Worm (Caenorhabditis elegans) whole organism, L4 larva: ENCODE data around the gene C50B8.6.

Experiments
- F10B5.3 ChIP-seq: sonication (generic microtip); optimal IDR thresholded peaks from 2 replicates; lab custom pipeline; 2016; ENCODE audit warnings: mild to moderate bottlenecking, missing genetic modification characterization, missing compliant biosample characterization
- T26A8.4 ChIP-seq: fragments of 200-800 bp; sonication (Bioruptor generic); IDR thresholded peaks from 2 replicates; pipeline ENCODE4 v1.3.6; 2022; ENCODE audit warnings: missing genetic modification characterization, missing compliant biosample characterization
- ZK546.5 ChIP-seq, 2 experiments: sonication (generic microtip); optimal IDR thresholded peaks; 2 replicates each; lab custom pipeline; 2017; ENCODE audit warnings: missing biosample characterization in 2 of 2, missing genetic modification characterization in 2 of 2
- attf-4 ChIP-seq: sonication (generic microtip); optimal IDR thresholded peaks from 3 replicates; lab custom pipeline; 2017; ENCODE audit warnings: missing biosample characterization, missing genetic modification characterization
- ceh-20 ChIP-seq: fragments of 200-800 bp; sonication (Bioruptor generic); IDR thresholded peaks from 2 replicates; pipeline ENCODE4 v1.3.6; 2022; ENCODE audit warnings: missing genetic modification reagents, missing genetic modification characterization, missing compliant biosample characterization
- ceh-44 ChIP-seq: fragments of 200-800 bp; sonication (Bioruptor generic); IDR thresholded peaks from 2 replicates; pipeline ENCODE4 v1.3.6; 2022; ENCODE audit warnings: missing genetic modification reagents, missing genetic modification characterization, missing compliant biosample characterization
- ces-1 ChIP-seq: fragments of 150-350 bp; sonication (generic microtip); optimal IDR thresholded peaks from 4 replicates; lab custom pipeline; 2014; ENCODE audit warnings: missing biosample characterization, missing genetic modification reagents, missing genetic modification characterization
- cey-2 ChIP-seq: sonication (generic microtip); optimal IDR thresholded peaks from 3 replicates; lab custom pipeline; 2017; ENCODE audit warnings: missing genetic modification characterization, mild to moderate bottlenecking, missing compliant biosample characterization, antibody characterized with exemption, borderline replicate concordance; ENCODE audit not compliant: insufficient read depth
- daf-12 ChIP-seq: fragments of 150-350 bp; optimal IDR thresholded peaks from 2 replicates; lab custom pipeline; 2014; ENCODE audit warnings: missing biosample characterization, missing genetic modification reagents, missing genetic modification characterization
- daf-16 ChIP-seq, 3 experiments: sonication (generic microtip); optimal IDR thresholded peaks; 2 replicates each; lab custom pipeline; 2016 to 2017; ENCODE audit warnings: missing genetic modification characterization in 3 of 3, missing genetic modification reagents in 3 of 3, mild to moderate bottlenecking in 2 of 3, missing compliant biosample characterization in 2 of 3, missing biosample characterization in 1 of 3, moderate library complexity in 1 of 3
- daf-19 ChIP-seq: fragments of 200-800 bp; sonication (Bioruptor generic); conservative IDR thresholded peaks from 2 replicates; pipeline ENCODE4 v1.3.6; 2022; ENCODE audit warnings: missing genetic modification characterization, missing compliant biosample characterization
- daf-8 ChIP-seq: fragments of 200-800 bp; sonication (Bioruptor generic); IDR thresholded peaks from 2 replicates; pipeline ENCODE4 v1.3.6; 2022; ENCODE audit warnings: missing genetic modification characterization, missing compliant biosample characterization
- dmd-6 ChIP-seq: fragments of 200-800 bp; sonication (Bioruptor generic); IDR thresholded peaks from 2 replicates; pipeline ENCODE4 v1.3.6; 2022; ENCODE audit warnings: missing genetic modification reagents, missing genetic modification characterization, missing compliant biosample characterization
- dmd-8 ChIP-seq: fragments of 200-800 bp; sonication (Bioruptor generic); IDR thresholded peaks from 2 replicates; pipeline ENCODE4 v1.3.6; 2022; ENCODE audit warnings: missing genetic modification characterization, missing compliant biosample characterization
- dmd-9 ChIP-seq: fragments of 200-800 bp; sonication (Bioruptor generic); IDR thresholded peaks from 2 replicates; pipeline ENCODE4 v1.3.6; 2022; ENCODE audit warnings: missing genetic modification reagents, missing genetic modification characterization, missing compliant biosample characterization
- dpl-1 ChIP-seq: fragments of 150-350 bp; optimal IDR thresholded peaks from 2 replicates; lab custom pipeline; 2014; ENCODE audit warnings: missing biosample characterization, missing genetic modification reagents, missing genetic modification characterization
- duxl-1 ChIP-seq: sonication (generic microtip); optimal IDR thresholded peaks from 2 replicates; lab custom pipeline; 2016; ENCODE audit warnings: mild to moderate bottlenecking, missing genetic modification characterization, moderate library complexity, missing compliant biosample characterization; ENCODE audit not compliant: poor library complexity
- egl-27 ChIP-seq: sonication (generic microtip); optimal IDR thresholded peaks from 3 replicates; lab custom pipeline; 2017; ENCODE audit warnings: missing biosample characterization, missing genetic modification reagents, missing genetic modification characterization
- fkh-10 ChIP-seq: fragments of 150-350 bp; optimal IDR thresholded peaks from 2 replicates; lab custom pipeline; 2014; ENCODE audit warnings: missing biosample characterization, missing genetic modification reagents, missing genetic modification characterization
- fos-1 ChIP-seq: fragments of 150-350 bp; optimal IDR thresholded peaks from 2 replicates; lab custom pipeline; 2014; ENCODE audit warnings: missing biosample characterization, missing genetic modification characterization
- jun-1 ChIP-seq: fragments of 150-350 bp; optimal IDR thresholded peaks from 2 replicates; lab custom pipeline; 2014; ENCODE audit warnings: missing biosample characterization, missing genetic modification reagents, missing genetic modification characterization
- lin-15B ChIP-seq: fragments of 150-350 bp; sonication (generic microtip); optimal IDR thresholded peaks from 3 replicates; lab custom pipeline; 2014; ENCODE audit warnings: missing biosample characterization, missing genetic modification characterization
- lin-29 ChIP-seq: fragments of 200-800 bp; sonication (Bioruptor generic); IDR thresholded peaks from 2 replicates; pipeline ENCODE4 v1.3.6; 2022; ENCODE audit warnings: missing genetic modification reagents, missing genetic modification characterization, missing compliant biosample characterization
- lin-39 ChIP-seq: fragments of 150-350 bp; optimal IDR thresholded peaks from 2 replicates; lab custom pipeline; 2014; ENCODE audit warnings: missing biosample characterization, missing genetic modification reagents, missing genetic modification characterization
- madf-9 ChIP-seq: fragments of 200-800 bp; sonication (Bioruptor generic); conservative IDR thresholded peaks from 2 replicates; pipeline ENCODE4 v1.3.6; 2022; ENCODE audit warnings: missing genetic modification reagents, missing genetic modification characterization, missing compliant biosample characterization
- mep-1 ChIP-seq: fragments of 150-350 bp; sonication (generic microtip); optimal IDR thresholded peaks from 3 replicates; lab custom pipeline; 2014; ENCODE audit warnings: missing biosample characterization, missing genetic modification characterization
- mes-2 ChIP-seq: sonication (generic microtip); optimal IDR thresholded peaks from 2 replicates; lab custom pipeline; 2016; ENCODE audit warnings: missing genotype, mild to moderate bottlenecking, missing genetic modification characterization, missing compliant biosample characterization; ENCODE audit not compliant: poor library complexity, severe bottlenecking
- mxl-3 ChIP-seq: fragments of 200-800 bp; sonication (Bioruptor generic); optimal IDR thresholded peaks from 2 replicates; lab custom pipeline; 2018; ENCODE audit warnings: mild to moderate bottlenecking, missing genetic modification characterization, missing compliant biosample characterization
- nhr-25 ChIP-seq: sonication (generic microtip); optimal IDR thresholded peaks from 2 replicates; lab custom pipeline; 2017; ENCODE audit warnings: missing genetic modification characterization, mild to moderate bottlenecking, missing compliant biosample characterization, antibody characterized with exemption, moderate library complexity, borderline replicate concordance; ENCODE audit not compliant: insufficient read depth
- nhr-28 ChIP-seq: fragments of 150-350 bp; optimal IDR thresholded peaks from 2 replicates; lab custom pipeline; 2014; ENCODE audit warnings: missing biosample characterization, missing genetic modification characterization
- nhr-48 ChIP-seq: sonication (generic microtip); optimal IDR thresholded peaks from 2 replicates; lab custom pipeline; 2016; ENCODE audit warnings: mild to moderate bottlenecking, missing genetic modification characterization, missing compliant biosample characterization
- nhr-6 ChIP-seq: fragments of 150-350 bp; optimal IDR thresholded peaks from 2 replicates; lab custom pipeline; 2014; ENCODE audit warnings: missing biosample characterization, missing genetic modification characterization
- php-3 ChIP-seq: fragments of 200-800 bp; sonication (Bioruptor generic); IDR thresholded peaks from 2 replicates; pipeline ENCODE4 v1.3.6; 2022; ENCODE audit warnings: missing genetic modification reagents, missing genetic modification characterization, missing compliant biosample characterization
- pqm-1 ChIP-seq: sonication (generic microtip); optimal IDR thresholded peaks from 2 replicates; lab custom pipeline; 2017; ENCODE audit warnings: missing biosample characterization, missing genetic modification characterization
- set-16 ChIP-seq: fragments of 200-800 bp; sonication (Bioruptor generic); IDR thresholded peaks from 2 replicates; pipeline ENCODE4 v1.3.6; 2022; ENCODE audit warnings: missing genetic modification reagents, missing genetic modification characterization, missing compliant biosample characterization
- skn-1 ChIP-seq: fragments of 150-350 bp; optimal IDR thresholded peaks from 2 replicates; lab custom pipeline; 2014; ENCODE audit warnings: missing biosample characterization, missing genetic modification characterization
- snpc-1.2 ChIP-seq: fragments of 200-800 bp; sonication (Bioruptor generic); IDR thresholded peaks from 2 replicates; pipeline ENCODE4 v1.3.6; 2022; ENCODE audit warnings: missing genetic modification reagents, missing genetic modification characterization, missing compliant biosample characterization
- spr-1 ChIP-seq: sonication (generic microtip); optimal IDR thresholded peaks from 2 replicates; lab custom pipeline; 2016; ENCODE audit warnings: mild to moderate bottlenecking, missing genetic modification characterization, missing compliant biosample characterization
- tag-97 ChIP-seq: fragments of 200-800 bp; sonication (Bioruptor generic); IDR thresholded peaks from 2 replicates; pipeline ENCODE4 v1.3.6; 2022; ENCODE audit warnings: missing genetic modification characterization, missing compliant biosample characterization
- unc-62 ChIP-seq, 3 experiments: fragments of 150-350 bp in 1 of 3; sonication (generic microtip); optimal IDR thresholded peaks in 2 of 3; peaks in 1 of 3; 1 replicate in 1 of 3; 2 replicates in 2 of 3; lab custom pipeline; 2014 to 2017; ENCODE audit warnings: missing biosample characterization in 3 of 3, missing genetic modification characterization in 3 of 3, missing genetic modification reagents in 3 of 3, missing genotype in 1 of 3
- zag-1 ChIP-seq: fragments of 150-350 bp; optimal IDR thresholded peaks from 2 replicates; lab custom pipeline; 2014; ENCODE audit warnings: missing biosample characterization, missing genetic modification characterization
- zfp-2 ChIP-seq: sonication (generic microtip); optimal IDR thresholded peaks from 2 replicates; lab custom pipeline; 2016; ENCODE audit warnings: mild to moderate bottlenecking, missing genetic modification characterization, missing compliant biosample characterization
- zfp-3 ChIP-seq: fragments of 200-800 bp; sonication (Bioruptor generic); conservative IDR thresholded peaks from 2 replicates; pipeline ENCODE4 v1.3.6; 2022; ENCODE audit warnings: missing genetic modification reagents, missing genetic modification characterization, missing compliant biosample characterization
- zip-2 ChIP-seq: fragments of 150-350 bp; optimal IDR thresholded peaks from 2 replicates; lab custom pipeline; 2014; ENCODE audit warnings: missing biosample characterization, missing genetic modification characterization
- ztf-11 ChIP-seq: fragments of 150-350 bp; optimal IDR thresholded peaks from 2 replicates; lab custom pipeline; 2014; ENCODE audit warnings: missing biosample characterization, missing genetic modification characterization

C50B8.6 gene

ce11 chrV:13576828-13577227 is 1.9 kb upstream of the C50B8.6 start (continued):
- TF ChIP-seq lin-15B (tag; lab: Kevin White, UChicago), result no peak
- no peak for TF ChIP-seq T26A8.4 (GFP tag; lab: Robert Waterston, UW)
- TF ChIP-seq ceh-20, result no peak
- no peak for TF ChIP-seq snpc-1.2 (GFP tag; lab: Robert Waterston, UW)
- TF ChIP-seq dmd-9 (GFP tag; lab: Robert Waterston, UW), result no peak
- no peak for TF ChIP-seq jun-1 (tag; lab: Kevin White, UChicago)
- no peak for TF ChIP-seq mxl-3
- no peak for TF ChIP-seq fkh-10 (GFP tag; lab: Kevin White, UChicago)
- TF ChIP-seq nhr-25 (tag; lab: Kevin White, UChicago), result no peak
- TF ChIP-seq daf-16 (GFP tag; optimal IDR thresholded peaks at IDR 0.05; lab: Kevin White, UChicago), result no peak
- TF ChIP-seq daf-16 (tag; optimal IDR thresholded peaks at IDR 0.05; lab: Kevin White, UChicago), result peak; percentile 93
- TF ChIP-seq set-16 (GFP tag; lab: Robert Waterston, UW), result no peak
- no peak for TF ChIP-seq ZK546.5 (tag; optimal IDR thresholded peaks at IDR 0.05; lab: Kevin White, UChicago)
- TF ChIP-seq cey-2 (tag; lab: Kevin White, UChicago), result no peak
- no peak for TF ChIP-seq F10B5.3 (tag; lab: Kevin White, UChicago)
- no peak for TF ChIP-seq egl-27 (tag; lab: Kevin White, UChicago)
- no peak for TF ChIP-seq madf-9 (GFP tag; lab: Robert Waterston, UW)
- TF ChIP-seq nhr-28 (tag; lab: Kevin White, UChicago), result peak; percentile 52
- TF ChIP-seq lin-29 (GFP tag; lab: Robert Waterston, UW), result no peak
- TF ChIP-seq daf-19, result no peak
- no peak for TF ChIP-seq tag-97 (GFP tag; lab: Robert Waterston, UW)
- TF ChIP-seq nhr-48 (tag; lab: Kevin White, UChicago), result no peak
- no peak for TF ChIP-seq spr-1 (tag; lab: Kevin White, UChicago)

ce11 chrV:13577463-13577862 is 1.3 kb upstream of the C50B8.6 start:
- TF ChIP-seq pqm-1 (tag; lab: Kevin White, UChicago) (peak; percentile 58), daf-8 (GFP tag; lab: Robert Waterston, UW) (no peak), lin-39 (no peak), nhr-28 (tag; lab: Kevin White, UChicago) (peak; percentile 18), attf-4 (no peak), dmd-6 (peak; percentile 64; the same call in 1 of the 2 replicates), daf-16 (GFP tag; optimal IDR thresholded peaks at IDR 0.05; lab: Kevin White, UChicago) (no peak), daf-16 (tag; optimal IDR thresholded peaks at IDR 0.05; lab: Kevin White, UChicago) (peak; percentile 7)

- peak; percentile 8 for TF ChIP-seq mep-1
- TF ChIP-seq jun-1 (tag; lab: Kevin White, UChicago), result no peak
- TF ChIP-seq zag-1 (tag; lab: Kevin White, UChicago), result no peak
- no peak for TF ChIP-seq fos-1 (tag; lab: Kevin White, UChicago)
- TF ChIP-seq ceh-44 (GFP tag; lab: Robert Waterston, UW), result no peak
- TF ChIP-seq ztf-11 (tag; lab: Kevin White, UChicago), result no peak
- no peak for TF ChIP-seq zip-2 (tag; lab: Kevin White, UChicago)
- TF ChIP-seq duxl-1, result peak; percentile 0
- no peak for TF ChIP-seq cey-2 (tag; lab: Kevin White, UChicago)
- TF ChIP-seq nhr-6, result peak; percentile 88
- TF ChIP-seq pqm-1 (tag; lab: Kevin White, UChicago), result peak; percentile 63
- no peak for TF ChIP-seq nhr-48 (tag; lab: Kevin White, UChicago)
- no peak for TF ChIP-seq madf-9 (GFP tag; lab: Robert Waterston, UW)
- TF ChIP-seq zfp-3 (GFP tag; lab: Robert Waterston, UW), result no peak
- peak in 1 of 2 experiments; percentile 85 for TF ChIP-seq unc-62 (GFP tag; optimal IDR thresholded peaks at IDR 0.05 in 1 of 2; lab: Kevin White, UChicago)
- no peak for TF ChIP-seq unc-62 (tag; optimal IDR thresholded peaks at IDR 0.05; lab: Kevin White, UChicago)
- TF ChIP-seq mes-2 (tag; lab: Kevin White, UChicago), result peak; percentile 53
- no peak for TF ChIP-seq ces-1 (GFP tag; lab: Kevin White, UChicago)
- TF ChIP-seq php-3 (GFP tag; lab: Robert Waterston, UW), result no peak
- peak; percentile 8; the same call in 1 of the 2 replicates for TF ChIP-seq dmd-6
- no peak for TF ChIP-seq dpl-1
- no peak for TF ChIP-seq daf-12
- TF ChIP-seq skn-1 (tag; lab: Kevin White, UChicago), result no peak
- no peak for TF ChIP-seq dmd-8 (GFP tag; lab: Robert Waterston, UW)
- TF ChIP-seq zfp-2 (tag; lab: Kevin White, UChicago), result no peak
- TF ChIP-seq daf-16 (GFP tag; optimal IDR thresholded peaks at IDR 0.05; lab: Kevin White, UChicago), result no peak
- peak; percentile 70 for TF ChIP-seq daf-16 (tag; optimal IDR thresholded peaks at IDR 0.05; lab: Kevin White, UChicago)
- no peak for TF ChIP-seq nhr-25 (tag; lab: Kevin White, UChicago)
These were observed 1.9 kb downstream of the C50B8.6 start, which contains the start of gene C50B8.5 for ce11 chrV:13580696-13581095. Gene C50B8.5 (plus strand): TSS chrV:13580968.
